Worm (Caenorhabditis elegans) whole organism, midembryonic: ENCODE data around the gene R01H2.8.

Experiments used
- T22C8.4 ChIP-seq: fragments of 200-800 bp; sonication (Bioruptor generic); IDR thresholded peaks from 2 replicates; pipeline ENCODE4 v1.3.6; 2022; ENCODE audit warnings: missing genetic modification characterization, missing compliant biosample characterization
- cog-1 ChIP-seq: sonication (generic microtip); optimal IDR thresholded peaks from 2 replicates; lab custom pipeline; 2016; ENCODE audit warnings: missing genetic modification characterization, missing compliant biosample characterization
- flt-1 ChIP-seq: fragments of 200-800 bp; sonication (Bioruptor generic); IDR thresholded peaks from 2 replicates; pipeline ENCODE4 v1.3.6; 2022; ENCODE audit warnings: missing genetic modification characterization, missing compliant biosample characterization
- klf-2 ChIP-seq: fragments of 200-800 bp; sonication (Bioruptor generic); conservative IDR thresholded peaks from 2 replicates; pipeline ENCODE4 v1.3.6; 2022; ENCODE audit warnings: missing genetic modification reagents, missing genetic modification characterization, missing compliant biosample characterization
- med-1 ChIP-seq: sonication (generic microtip); optimal IDR thresholded peaks from 2 replicates; lab custom pipeline; 2017; ENCODE audit warnings: missing genetic modification characterization, mild to moderate bottlenecking, missing compliant biosample characterization, antibody characterized with exemption, missing genetic modification reagents; ENCODE audit not compliant: insufficient read depth
- ref-1 ChIP-seq: fragments of 200-800 bp; sonication (Bioruptor generic); conservative IDR thresholded peaks from 2 replicates; pipeline ENCODE4 v1.3.6; 2022; ENCODE audit warnings: missing genetic modification reagents, missing genetic modification characterization, missing compliant biosample characterization
- tab-1 ChIP-seq: fragments of 200-800 bp; sonication (Bioruptor generic); IDR thresholded peaks from 2 replicates; pipeline ENCODE4 v1.3.6; 2022; ENCODE audit warnings: missing genetic modification characterization, missing compliant biosample characterization
- ztf-23 ChIP-seq: fragments of 200-800 bp; sonication (Bioruptor generic); IDR thresholded peaks from 2 replicates; pipeline ENCODE4 v1.3.6; 2022; ENCODE audit warnings: missing genetic modification reagents, missing genetic modification characterization, missing compliant biosample characterization
- ztf-29 ChIP-seq: fragments of 200-800 bp; sonication (Bioruptor generic); IDR thresholded peaks from 2 replicates; pipeline ENCODE4 v1.3.6; 2022; ENCODE audit warnings: missing genetic modification reagents, missing genetic modification characterization, missing compliant biosample characterization

R01H2.8 gene

ce11 chrIII:7072452-7072851 lies 3.6 kb downstream of the R01H2.8 start, which contains the start of gene lin-37:
Gene lin-37 (minus strand): TSS chrIII:7072552.
- TF ChIP-seq med-1 (GFP tag; lab: Kevin White, UChicago) (no peak), T22C8.4 (no peak), ref-1 (no peak), tab-1 (no peak), ztf-23 (GFP tag; lab: Robert Waterston, UW) (no peak), klf-2 (no peak), ztf-29 (GFP tag; lab: Robert Waterston, UW) (no peak), flt-1 (GFP tag; lab: Robert Waterston, UW) (no peak), cog-1 (tag; lab: Kevin White, UChicago) (no peak)

- TF ChIP-seq ref-1: no peak
- no peak for TF ChIP-seq flt-1 (GFP tag; lab: Robert Waterston, UW)
- no peak for TF ChIP-seq ztf-23 (GFP tag; lab: Robert Waterston, UW)
- TF ChIP-seq klf-2: no peak
- TF ChIP-seq med-1 (GFP tag; lab: Kevin White, UChicago): no peak
- no peak for TF ChIP-seq T22C8.4
- TF ChIP-seq tab-1: no peak
- TF ChIP-seq ztf-29 (GFP tag; lab: Robert Waterston, UW): no peak
- no peak for TF ChIP-seq cog-1 (tag; lab: Kevin White, UChicago)
Observed at ce11 chrIII:7073801-7074386, 5.0 kb downstream of the R01H2.8 start, which contains the start of gene ZK418.5. Gene ZK418.5 (minus strand): TSS chrIII:7073851.

- TF ChIP-seq T22C8.4: no peak
- TF ChIP-seq med-1 (GFP tag; lab: Kevin White, UChicago): no peak
- no peak for TF ChIP-seq cog-1 (tag; lab: Kevin White, UChicago)
- TF ChIP-seq tab-1: no peak
- TF ChIP-seq ztf-29 (GFP tag; lab: Robert Waterston, UW): no peak
- no peak for TF ChIP-seq ref-1
Observed at ce11 chrIII:7076386-7076785, 7.5 kb downstream of the R01H2.8 start, which contains the start of gene ZK418.13. Gene ZK418.13 (minus strand): TSS chrIII:7076486.

ce11 chrIII:7078737-7079136 lies 9.9 kb downstream of the R01H2.8 start, which contains the start of gene ZK418.6:
Gene ZK418.6 (minus strand): TSS chrIII:7078837.
- no peak for TF ChIP-seq T22C8.4

ce11 chrIII:7080689-7081088 lies 11.8 kb downstream of the R01H2.8 start, which contains the start of gene ZK418.7:
Gene ZK418.7 (minus strand): TSS chrIII:7080789.
- TF ChIP-seq flt-1 (GFP tag; lab: Robert Waterston, UW): no peak
- no peak for TF ChIP-seq T22C8.4

- TF ChIP-seq klf-2: no peak
- no peak for TF ChIP-seq med-1 (GFP tag; lab: Kevin White, UChicago)
- TF ChIP-seq flt-1 (GFP tag; lab: Robert Waterston, UW): no peak
- TF ChIP-seq T22C8.4: no peak
Observed at ce11 chrIII:7081488-7081887, 12.6 kb downstream of the R01H2.8 start.

ce11 chrIII:7083106-7083505 lies 14.2 kb downstream of the R01H2.8 start:
- no peak for TF ChIP-seq med-1 (GFP tag; lab: Kevin White, UChicago)
- TF ChIP-seq klf-2: no peak
- TF ChIP-seq ztf-29 (GFP tag; lab: Robert Waterston, UW): no peak
- no peak for TF ChIP-seq ref-1
- TF ChIP-seq ztf-23 (GFP tag; lab: Robert Waterston, UW): no peak
- TF ChIP-seq T22C8.4: no peak
- TF ChIP-seq flt-1 (GFP tag; lab: Robert Waterston, UW): no peak
- TF ChIP-seq tab-1: no peak
- TF ChIP-seq cog-1 (tag; lab: Kevin White, UChicago): no peak

ce11 chrIII:7084908-7085307 lies 16.0 kb downstream of the R01H2.8 start, which contains the start of gene tofu-7:
Gene tofu-7 (minus strand): TSS chrIII:7085018.
- TF ChIP-seq ref-1: no peak
- TF ChIP-seq ztf-23 (GFP tag; lab: Robert Waterston, UW): no peak
- no peak for TF ChIP-seq T22C8.4
- no peak for TF ChIP-seq tab-1
- TF ChIP-seq ztf-29 (GFP tag; lab: Robert Waterston, UW): no peak
- TF ChIP-seq med-1 (GFP tag; lab: Kevin White, UChicago): no peak
- TF ChIP-seq cog-1 (tag; lab: Kevin White, UChicago): no peak
- TF ChIP-seq flt-1 (GFP tag; lab: Robert Waterston, UW): no peak
- TF ChIP-seq klf-2: no peak

- no peak for TF ChIP-seq T22C8.4
- TF ChIP-seq flt-1 (GFP tag; lab: Robert Waterston, UW): no peak
- TF ChIP-seq cog-1 (tag; lab: Kevin White, UChicago): no peak
- TF ChIP-seq ztf-29 (GFP tag; lab: Robert Waterston, UW): no peak
- no peak for TF ChIP-seq ztf-23 (GFP tag; lab: Robert Waterston, UW)
- TF ChIP-seq ref-1: no peak
- no peak for TF ChIP-seq tab-1
- TF ChIP-seq klf-2: no peak
- TF ChIP-seq med-1 (GFP tag; lab: Kevin White, UChicago): no peak
Observed at ce11 chrIII:7087180-7087579, 18.3 kb downstream of the R01H2.8 start.

ce11 chrIII:7087691-7088323 lies 18.9 kb downstream of the R01H2.8 start, which contains the start of gene fubl-2:
Gene fubl-2 (minus strand): TSS chrIII:7087741.
- TF ChIP-seq ztf-23 (GFP tag; lab: Robert Waterston, UW) (0 out of 2 replicates have a peak, but pooled peaks have one; percentile 27), flt-1 (GFP tag; lab: Robert Waterston, UW) (no peak), med-1 (GFP tag; lab: Kevin White, UChicago) (no peak)
